Fruit fly (Drosophila melanogaster): ENCODE data around the gene Samuel.

DNA sequence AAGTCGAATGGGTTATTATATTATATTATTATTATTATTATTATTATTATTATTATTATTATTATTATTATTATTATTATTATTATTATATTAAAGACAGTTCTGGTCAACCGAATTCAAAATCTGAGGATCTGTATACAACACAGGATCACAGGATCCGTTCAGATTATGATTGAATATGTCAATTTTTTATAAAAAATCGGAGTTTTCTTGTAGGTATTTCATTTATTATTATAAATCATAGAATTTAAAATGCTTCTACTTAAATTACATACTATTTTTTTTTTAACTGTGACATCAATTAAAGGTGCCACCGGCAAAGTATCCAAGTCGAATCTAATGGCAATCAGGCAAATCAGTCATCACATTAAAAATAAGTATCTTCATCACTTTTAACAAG is 50.1 kb downstream of the Samuel start, which contains the start of gene CG14913:
- no peak for TF ChIP-seq kni (GFP tag; optimal IDR thresholded peaks at IDR 0.05)
- no peak for TF ChIP-seq CG12299 (tag; optimal IDR thresholded peaks at IDR 0.05)
- no peak for TF ChIP-seq Adf1 (GFP tag; IDR thresholded peaks at IDR 0.05)
- no peak for TF ChIP-seq CG13123 (GFP tag; optimal IDR thresholded peaks at IDR 0.05)
- no peak for TF ChIP-seq Taf1 (GFP tag; IDR thresholded peaks at IDR 0.05)
- TF ChIP-seq zfh1 (GFP tag; IDR thresholded peaks at IDR 0.05): no peak
- TF ChIP-seq Antp (GFP tag; optimal IDR thresholded peaks at IDR 0.05): no peak
- TF ChIP-seq ewg (GFP tag; optimal IDR thresholded peaks at IDR 0.05): no peak
- no peak for TF ChIP-seq pan (optimal IDR thresholded peaks at IDR 0.05)
- no peak for TF ChIP-seq pan (GFP tag; optimal IDR thresholded peaks at IDR 0.05 in 1 of 2, IDR thresholded peaks at IDR 0.05 in 1 of 2)
- no peak for TF ChIP-seq CG15269 (tag; optimal IDR thresholded peaks at IDR 0.05)
- no peak for TF ChIP-seq z (GFP tag; IDR thresholded peaks at IDR 0.05)
- TF ChIP-seq psq (GFP tag; optimal IDR thresholded peaks at IDR 0.05): no peak
- TF ChIP-seq CG42726 (GFP tag; IDR thresholded peaks at IDR 0.05; ENCODE audit: partially characterized antibody): no peak
- no peak for TF ChIP-seq CG13424 (tag; optimal IDR thresholded peaks at IDR 0.05)

All from whole organism, embryonic.